Worm (Caenorhabditis elegans): ENCODE measurements around the gene Y57G11A.2.

The Y57G11A.2 gene

DNA sequence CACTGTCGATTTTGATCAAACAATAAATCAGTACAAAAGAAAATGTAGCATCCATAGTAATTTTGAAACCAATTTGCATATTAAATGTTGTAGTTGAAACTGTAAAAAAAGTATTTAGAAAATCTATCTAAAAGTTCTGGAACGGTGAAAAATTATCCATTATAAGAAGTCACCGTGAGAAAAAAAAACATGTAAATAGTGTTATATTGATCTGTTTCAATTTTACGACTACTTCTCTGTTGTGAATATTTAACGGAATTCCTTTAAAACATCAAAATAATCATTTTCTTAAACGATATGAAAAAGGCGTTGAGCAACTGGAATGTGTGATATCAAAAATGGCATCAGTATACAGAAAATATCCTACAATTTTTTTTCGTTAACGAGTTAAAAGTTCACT is 30.0 kb upstream of the Y57G11A.2 start, which contains the start of gene T27E7.9:
Gene T27E7.9, minus strand, starts transcription at position 101 of the 400 bp plus-strand sequence.
- TF ChIP-seq F10E7.11 (tag; optimal IDR thresholded peaks at IDR 0.05) (no peak), rcor-1 (GFP tag; IDR thresholded peaks at IDR 0.05) (no peak), unc-62 (GFP tag; optimal IDR thresholded peaks at IDR 0.05) (no peak), pha-4 (tag; optimal IDR thresholded peaks at IDR 0.05) (no peak), F55B11.4 (tag; optimal IDR thresholded peaks at IDR 0.05; ENCODE audit: borderline replicate concordance, insufficient read depth) (no peak), lin-26 (GFP tag; IDR thresholded peaks at IDR 0.05) (no peak), aptf-2 (GFP tag; conservative IDR thresholded peaks at IDR 0.05) (no peak)

DNA sequence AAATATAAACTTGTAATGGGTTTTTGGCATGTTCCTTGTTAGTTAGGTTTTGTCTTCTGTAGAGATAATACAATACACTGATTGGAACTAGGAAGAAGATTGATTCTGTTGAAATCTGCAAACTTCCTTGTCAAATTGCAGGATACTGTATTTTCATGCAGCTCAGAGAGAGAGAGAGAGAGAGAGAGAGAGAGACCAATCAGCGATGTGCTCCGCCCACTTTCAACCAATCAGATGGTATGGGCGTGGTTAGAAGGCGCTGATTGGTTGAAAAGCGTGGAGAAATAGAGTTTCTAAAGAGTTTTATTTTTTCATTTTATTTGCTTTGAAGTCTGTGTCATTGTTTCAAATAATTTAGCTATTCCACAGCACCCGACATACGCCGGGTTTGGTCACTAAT is 28.0 kb upstream of the Y57G11A.2 start:
- TF ChIP-seq K12H6.12 (tag; optimal IDR thresholded peaks at IDR 0.05), result no peak
- no peak for TF ChIP-seq attf-3 (GFP tag; conservative IDR thresholded peaks at IDR 0.05)
- no peak for TF ChIP-seq hsf-1 (GFP tag; IDR thresholded peaks at IDR 0.05)
- TF ChIP-seq snpc-1.1 (tag; optimal IDR thresholded peaks at IDR 0.05; ENCODE audit: insufficient read depth), result no peak
- no peak for TF ChIP-seq ceh-58 (GFP tag; IDR thresholded peaks at IDR 0.05)
- TF ChIP-seq Y79H2A.3 (GFP tag; conservative IDR thresholded peaks at IDR 0.05), result no peak

DNA sequence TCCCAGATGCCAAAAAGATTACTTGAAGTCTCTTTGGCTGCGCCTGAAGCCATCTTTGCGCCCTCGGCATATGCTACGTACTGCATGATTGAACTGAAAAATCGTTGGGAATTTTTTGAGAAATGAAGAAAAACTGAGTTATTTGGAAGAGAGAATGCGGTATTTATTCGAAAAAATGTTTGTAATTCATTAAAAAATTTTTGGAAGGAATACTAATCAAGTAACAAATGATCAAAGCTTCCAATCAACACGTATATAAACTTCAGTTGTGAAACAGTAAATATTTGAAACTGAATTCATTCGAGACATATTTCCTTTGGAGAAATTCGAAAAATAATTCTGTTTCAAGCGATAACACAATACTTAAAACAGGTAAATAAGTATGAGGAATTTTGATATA is 23.2 kb upstream of the Y57G11A.2 start, which contains the start of gene pals-29:
Gene pals-29, minus strand, starts transcription at position 101 of the 400 bp plus-strand sequence.
- TF ChIP-seq ekl-4 (GFP tag; IDR thresholded peaks at IDR 0.05), result no peak
- TF ChIP-seq hmg-20 (GFP tag; IDR thresholded peaks at IDR 0.05), result no peak
- TF ChIP-seq lin-35 (GFP tag; optimal IDR thresholded peaks at IDR 0.05), result no peak
- no peak for TF ChIP-seq zfh-2 (GFP tag; conservative IDR thresholded peaks at IDR 0.05)
- TF ChIP-seq B0336.3 (GFP tag; IDR thresholded peaks at IDR 0.05), result no peak
- TF ChIP-seq Y53F4B.3 (GFP tag; IDR thresholded peaks at IDR 0.05), result no peak
- TF ChIP-seq attf-5 (GFP tag; optimal IDR thresholded peaks at IDR 0.05), result no peak
- TF ChIP-seq dox-1 (GFP tag; IDR thresholded peaks at IDR 0.05), result no peak
- no peak for TF ChIP-seq ceh-91 (GFP tag; IDR thresholded peaks at IDR 0.05)
- no peak for TF ChIP-seq F37B4.10 (GFP tag; IDR thresholded peaks at IDR 0.05)
- TF ChIP-seq B0035.1 (tag; optimal IDR thresholded peaks at IDR 0.05), result no peak
- TF ChIP-seq dpff-1 (tag; optimal IDR thresholded peaks at IDR 0.05), result no peak
- no peak for TF ChIP-seq madf-6 (GFP tag; IDR thresholded peaks at IDR 0.05)

DNA sequence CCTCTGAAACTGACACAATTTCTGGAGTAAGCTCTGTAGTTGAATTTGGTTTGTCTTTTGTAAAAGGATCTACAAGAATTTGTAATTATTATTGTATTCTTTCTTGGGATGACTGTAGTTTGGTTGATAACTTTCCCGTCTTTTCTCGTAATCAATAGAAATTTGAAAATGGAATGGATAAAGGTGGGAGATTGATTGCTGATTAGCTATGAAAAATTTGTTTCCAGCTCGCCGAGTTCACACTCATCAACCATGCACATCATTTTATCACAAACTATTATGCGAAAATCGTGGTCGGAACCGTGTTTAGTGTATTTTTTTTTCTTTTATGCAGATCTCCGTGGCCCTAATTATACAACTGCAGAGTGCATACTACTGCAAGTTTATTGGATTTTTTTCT is 17.6 kb upstream of the Y57G11A.2 start, which contains the start of gene T27E7.5:
Gene T27E7.5, plus strand, starts transcription at position 253 of the 400 bp plus-strand sequence.
- TF ChIP-seq attf-6 (GFP tag; IDR thresholded peaks at IDR 0.05) (no peak), ztf-28 (GFP tag; IDR thresholded peaks at IDR 0.05) (no peak), B0261.1 (tag; optimal IDR thresholded peaks at IDR 0.05) (no peak), lin-26 (GFP tag; IDR thresholded peaks at IDR 0.05) (no peak), snpc-4 (GFP tag; optimal IDR thresholded peaks at IDR 0.05) (no peak), snpc-4 (tag; optimal IDR thresholded peaks at IDR 0.05) (no peak), nfyb-1 (GFP tag; IDR thresholded peaks at IDR 0.05) (no peak), xnd-1 (tag; optimal IDR thresholded peaks at IDR 0.05) (no peak), egl-18 (GFP tag; IDR thresholded peaks at IDR 0.05) (no peak), ceh-27 (GFP tag; optimal IDR thresholded peaks at IDR 0.05) (no peak), ceh-79 (tag; optimal IDR thresholded peaks at IDR 0.05) (no peak), die-1 (tag; optimal IDR thresholded peaks at IDR 0.05) (no peak), B0035.1 (tag; optimal IDR thresholded peaks at IDR 0.05) (no peak), lin-40 (tag; optimal IDR thresholded peaks at IDR 0.05) (no peak), F23B12.7 (tag; optimal IDR thresholded peaks at IDR 0.05; ENCODE audit: insufficient read depth) (no peak), Y95B8A.8 (GFP tag; IDR thresholded peaks at IDR 0.05) (no peak), zim-3 (tag; optimal IDR thresholded peaks at IDR 0.05) (no peak), nfya-1 (tag; optimal IDR thresholded peaks at IDR 0.05; ENCODE audit: borderline replicate concordance, insufficient read depth) (no peak)

Data from whole organism, young adult.